Worm (Caenorhabditis elegans) whole organism, L4 larva: ENCODE data around the gene ZK662.6.

Experiments
- F26F4.8 ChIP-seq: fragments of 200-800 bp; sonication (Bioruptor generic); conservative IDR thresholded peaks from 2 replicates; pipeline ENCODE4 v1.3.6; 2022; ENCODE audit warnings: missing genetic modification characterization, missing compliant biosample characterization
- F44E2.7 ChIP-seq: fragments of 200-800 bp; sonication (Bioruptor generic); IDR thresholded peaks from 2 replicates; pipeline ENCODE4 v2.1.2; 2022; ENCODE audit warnings: missing genetic modification characterization, missing compliant biosample characterization
- F49E8.2 ChIP-seq: sonication (generic microtip); optimal IDR thresholded peaks from 2 replicates; lab custom pipeline; 2016; ENCODE audit warnings: missing compliant biosample characterization, mild to moderate bottlenecking, missing genetic modification characterization, borderline replicate concordance
- R02D3.7 ChIP-seq: fragments of 150-350 bp; sonication (generic microtip); optimal IDR thresholded peaks from 3 replicates; lab custom pipeline; 2014; ENCODE audit warnings: missing biosample characterization, missing genetic modification characterization
- T26A8.4 ChIP-seq: fragments of 200-800 bp; sonication (Bioruptor generic); IDR thresholded peaks from 2 replicates; pipeline ENCODE4 v1.3.6; 2022; ENCODE audit warnings: missing genetic modification characterization, missing compliant biosample characterization
- Y75B8A.6 ChIP-seq: fragments of 200-800 bp; sonication (Bioruptor generic); IDR thresholded peaks from 2 replicates; pipeline ENCODE4 v1.3.6; 2022; ENCODE audit warnings: missing genetic modification reagents, missing genetic modification characterization, missing compliant biosample characterization
- ZK337.2 ChIP-seq: fragments of 200-800 bp; sonication (Bioruptor generic); IDR thresholded peaks from 2 replicates; pipeline ENCODE4 v1.3.6; 2022; ENCODE audit warnings: missing genetic modification reagents, missing genetic modification characterization, missing compliant biosample characterization
- ZK546.5 ChIP-seq, 2 experiments: sonication (generic microtip); optimal IDR thresholded peaks; 2 replicates each; lab custom pipeline; 2017; ENCODE audit warnings: missing biosample characterization in 2 of 2, missing genetic modification characterization in 2 of 2
- aha-1 ChIP-seq: fragments of 150-350 bp; peaks from one replicate; lab custom pipeline; 2014; ENCODE audit warnings: missing biosample characterization, missing genetic modification characterization
- ama-1 ChIP-seq: fragments of 150-350 bp; optimal IDR thresholded peaks from 2 replicates; lab custom pipeline; 2014; ENCODE audit warnings: inconsistent platforms, mixed read lengths
- attf-4 ChIP-seq: sonication (generic microtip); optimal IDR thresholded peaks from 3 replicates; lab custom pipeline; 2017; ENCODE audit warnings: missing biosample characterization, missing genetic modification characterization
- ceh-20 ChIP-seq: fragments of 200-800 bp; sonication (Bioruptor generic); IDR thresholded peaks from 2 replicates; pipeline ENCODE4 v1.3.6; 2022; ENCODE audit warnings: missing genetic modification reagents, missing genetic modification characterization, missing compliant biosample characterization
- ceh-28 ChIP-seq: fragments of 150-350 bp; optimal IDR thresholded peaks from 2 replicates; lab custom pipeline; 2014; ENCODE audit warnings: missing biosample characterization, missing genetic modification reagents, missing genetic modification characterization
- ceh-32 ChIP-seq: sonication (generic microtip); optimal IDR thresholded peaks from 2 replicates; lab custom pipeline; 2016; ENCODE audit warnings: mild to moderate bottlenecking, missing genetic modification characterization, missing compliant biosample characterization; ENCODE audit not compliant: poor library complexity
- ceh-44 ChIP-seq: fragments of 200-800 bp; sonication (Bioruptor generic); IDR thresholded peaks from 2 replicates; pipeline ENCODE4 v1.3.6; 2022; ENCODE audit warnings: missing genetic modification reagents, missing genetic modification characterization, missing compliant biosample characterization
- ceh-82 ChIP-seq: sonication (generic microtip); optimal IDR thresholded peaks from 2 replicates; lab custom pipeline; 2017; ENCODE audit warnings: missing biosample characterization, missing genetic modification characterization
- daf-8 ChIP-seq: fragments of 200-800 bp; sonication (Bioruptor generic); IDR thresholded peaks from 2 replicates; pipeline ENCODE4 v1.3.6; 2022; ENCODE audit warnings: missing genetic modification characterization, missing compliant biosample characterization
- dmd-8 ChIP-seq: fragments of 200-800 bp; sonication (Bioruptor generic); IDR thresholded peaks from 2 replicates; pipeline ENCODE4 v1.3.6; 2022; ENCODE audit warnings: missing genetic modification characterization, missing compliant biosample characterization
- dpl-1 ChIP-seq: fragments of 150-350 bp; optimal IDR thresholded peaks from 2 replicates; lab custom pipeline; 2014; ENCODE audit warnings: missing biosample characterization, missing genetic modification reagents, missing genetic modification characterization
- duxl-1 ChIP-seq: sonication (generic microtip); optimal IDR thresholded peaks from 2 replicates; lab custom pipeline; 2016; ENCODE audit warnings: mild to moderate bottlenecking, missing genetic modification characterization, moderate library complexity, missing compliant biosample characterization; ENCODE audit not compliant: poor library complexity
- egl-43 ChIP-seq: fragments of 200-800 bp; sonication (Bioruptor generic); IDR thresholded peaks from 2 replicates; pipeline ENCODE4 v1.3.6; 2022; ENCODE audit warnings: missing genetic modification reagents, missing genetic modification characterization, missing compliant biosample characterization
- fkh-10 ChIP-seq: fragments of 150-350 bp; optimal IDR thresholded peaks from 2 replicates; lab custom pipeline; 2014; ENCODE audit warnings: missing biosample characterization, missing genetic modification reagents, missing genetic modification characterization
- gei-8 ChIP-seq: fragments of 200-800 bp; sonication (Bioruptor generic); optimal IDR thresholded peaks from 2 replicates; lab custom pipeline; 2018; ENCODE audit warnings: mild to moderate bottlenecking, missing genetic modification characterization, missing compliant biosample characterization
- jun-1 ChIP-seq: fragments of 150-350 bp; optimal IDR thresholded peaks from 2 replicates; lab custom pipeline; 2014; ENCODE audit warnings: missing biosample characterization, missing genetic modification reagents, missing genetic modification characterization
- lir-3 ChIP-seq: sonication (generic microtip); optimal IDR thresholded peaks from 2 replicates; lab custom pipeline; 2016; ENCODE audit warnings: mild to moderate bottlenecking, missing genetic modification characterization, missing compliant biosample characterization
- lsy-2 ChIP-seq, 2 experiments: fragments of 150-350 bp in 1 of 2; sonication (generic microtip) in 1 of 2; optimal IDR thresholded peaks; 2 replicates each; lab custom pipeline; 2014 to 2017; ENCODE audit warnings: missing biosample characterization in 2 of 2, missing genetic modification characterization in 2 of 2
- madf-5 ChIP-seq, 2 experiments: fragments of 200-800 bp; sonication (Bioruptor generic); IDR thresholded peaks; 2 replicates each; pipeline ENCODE4 v1.3.6; 2022; ENCODE audit warnings: missing compliant biosample characterization in 2 of 2, missing genetic modification characterization in 2 of 2
- madf-9 ChIP-seq: fragments of 200-800 bp; sonication (Bioruptor generic); conservative IDR thresholded peaks from 2 replicates; pipeline ENCODE4 v1.3.6; 2022; ENCODE audit warnings: missing genetic modification reagents, missing genetic modification characterization, missing compliant biosample characterization
- mdt-29 ChIP-seq: fragments of 200-800 bp; sonication (Bioruptor generic); IDR thresholded peaks from 2 replicates; pipeline ENCODE4 v1.3.6; 2022; ENCODE audit warnings: missing genetic modification reagents, missing genetic modification characterization, missing compliant biosample characterization
- mes-2 ChIP-seq: sonication (generic microtip); optimal IDR thresholded peaks from 2 replicates; lab custom pipeline; 2016; ENCODE audit warnings: missing genotype, mild to moderate bottlenecking, missing genetic modification characterization, missing compliant biosample characterization; ENCODE audit not compliant: poor library complexity, severe bottlenecking
- mxl-3 ChIP-seq: fragments of 200-800 bp; sonication (Bioruptor generic); optimal IDR thresholded peaks from 2 replicates; lab custom pipeline; 2018; ENCODE audit warnings: mild to moderate bottlenecking, missing genetic modification characterization, missing compliant biosample characterization
- nhr-10 ChIP-seq: fragments of 150-350 bp; optimal IDR thresholded peaks from 2 replicates; lab custom pipeline; 2014; ENCODE audit warnings: missing biosample characterization, missing genetic modification characterization
- nhr-11 ChIP-seq: fragments of 150-350 bp; optimal IDR thresholded peaks from 2 replicates; lab custom pipeline; 2014; ENCODE audit warnings: missing biosample characterization, missing genetic modification characterization
- nhr-111 ChIP-seq: fragments of 200-800 bp; sonication (Bioruptor generic); optimal IDR thresholded peaks from 2 replicates; lab custom pipeline; 2018; ENCODE audit warnings: mild to moderate bottlenecking, missing genetic modification characterization, missing compliant biosample characterization
- nhr-237 ChIP-seq: sonication (generic microtip); optimal IDR thresholded peaks from 2 replicates; lab custom pipeline; 2017; ENCODE audit warnings: missing biosample characterization, missing genetic modification characterization
- nhr-28 ChIP-seq: fragments of 150-350 bp; optimal IDR thresholded peaks from 2 replicates; lab custom pipeline; 2014; ENCODE audit warnings: missing biosample characterization, missing genetic modification characterization
- nhr-6 ChIP-seq: fragments of 150-350 bp; optimal IDR thresholded peaks from 2 replicates; lab custom pipeline; 2014; ENCODE audit warnings: missing biosample characterization, missing genetic modification characterization
- nhr-76 ChIP-seq: fragments of 150-350 bp; optimal IDR thresholded peaks from 2 replicates; lab custom pipeline; 2014; ENCODE audit warnings: missing biosample characterization, missing genetic modification characterization
- nhr-77 ChIP-seq: fragments of 150-350 bp; optimal IDR thresholded peaks from 2 replicates; lab custom pipeline; 2014; ENCODE audit warnings: missing biosample characterization, missing genetic modification characterization
- php-3 ChIP-seq: fragments of 200-800 bp; sonication (Bioruptor generic); IDR thresholded peaks from 2 replicates; pipeline ENCODE4 v1.3.6; 2022; ENCODE audit warnings: missing genetic modification reagents, missing genetic modification characterization, missing compliant biosample characterization
- pqm-1 ChIP-seq: sonication (generic microtip); optimal IDR thresholded peaks from 2 replicates; lab custom pipeline; 2017; ENCODE audit warnings: missing biosample characterization, missing genetic modification characterization
- saeg-2 ChIP-seq: fragments of 200-800 bp; sonication (Bioruptor generic); IDR thresholded peaks from 2 replicates; pipeline ENCODE4 v1.3.6; 2022; ENCODE audit warnings: missing genetic modification reagents, missing genetic modification characterization, missing compliant biosample characterization
- skn-1 ChIP-seq: fragments of 150-350 bp; optimal IDR thresholded peaks from 2 replicates; lab custom pipeline; 2014; ENCODE audit warnings: missing biosample characterization, missing genetic modification characterization
- snpc-1.2 ChIP-seq: fragments of 200-800 bp; sonication (Bioruptor generic); IDR thresholded peaks from 2 replicates; pipeline ENCODE4 v1.3.6; 2022; ENCODE audit warnings: missing genetic modification reagents, missing genetic modification characterization, missing compliant biosample characterization
- snpc-4 ChIP-seq: fragments of 150-350 bp; optimal IDR thresholded peaks from 2 replicates; lab custom pipeline; 2014; ENCODE audit warnings: missing biosample characterization, missing genetic modification characterization
- spr-3 ChIP-seq: fragments of 200-800 bp; sonication (Bioruptor generic); optimal IDR thresholded peaks from 2 replicates; lab custom pipeline; 2018; ENCODE audit warnings: mild to moderate bottlenecking, missing genetic modification characterization, missing compliant biosample characterization
- tag-97 ChIP-seq: fragments of 200-800 bp; sonication (Bioruptor generic); IDR thresholded peaks from 2 replicates; pipeline ENCODE4 v1.3.6; 2022; ENCODE audit warnings: missing genetic modification characterization, missing compliant biosample characterization
- tra-1 ChIP-seq: fragments of 200-800 bp; sonication (Bioruptor generic); IDR thresholded peaks from 2 replicates; pipeline ENCODE4 v1.3.6; 2022; ENCODE audit warnings: missing genetic modification reagents, missing genetic modification characterization, missing compliant biosample characterization
- unc-62 ChIP-seq, 3 experiments: fragments of 150-350 bp in 1 of 3; sonication (generic microtip); optimal IDR thresholded peaks in 2 of 3; peaks in 1 of 3; 1 replicate in 1 of 3; 2 replicates in 2 of 3; lab custom pipeline; 2014 to 2017; ENCODE audit warnings: missing biosample characterization in 3 of 3, missing genetic modification characterization in 3 of 3, missing genetic modification reagents in 3 of 3, missing genotype in 1 of 3
- vab-7 ChIP-seq: fragments of 200-800 bp; sonication (Bioruptor generic); IDR thresholded peaks from 2 replicates; pipeline ENCODE4 v1.3.6; 2022; ENCODE audit warnings: missing genetic modification reagents, missing genetic modification characterization, missing compliant biosample characterization
- zfp-3 ChIP-seq: fragments of 200-800 bp; sonication (Bioruptor generic); conservative IDR thresholded peaks from 2 replicates; pipeline ENCODE4 v1.3.6; 2022; ENCODE audit warnings: missing genetic modification reagents, missing genetic modification characterization, missing compliant biosample characterization
- zip-11 ChIP-seq: fragments of 200-800 bp; sonication (Bioruptor generic); IDR thresholded peaks from 2 replicates; pipeline ENCODE4 v1.3.6; 2022; ENCODE audit warnings: missing genetic modification characterization, missing compliant biosample characterization

Gene ZK662.6

DNA sequence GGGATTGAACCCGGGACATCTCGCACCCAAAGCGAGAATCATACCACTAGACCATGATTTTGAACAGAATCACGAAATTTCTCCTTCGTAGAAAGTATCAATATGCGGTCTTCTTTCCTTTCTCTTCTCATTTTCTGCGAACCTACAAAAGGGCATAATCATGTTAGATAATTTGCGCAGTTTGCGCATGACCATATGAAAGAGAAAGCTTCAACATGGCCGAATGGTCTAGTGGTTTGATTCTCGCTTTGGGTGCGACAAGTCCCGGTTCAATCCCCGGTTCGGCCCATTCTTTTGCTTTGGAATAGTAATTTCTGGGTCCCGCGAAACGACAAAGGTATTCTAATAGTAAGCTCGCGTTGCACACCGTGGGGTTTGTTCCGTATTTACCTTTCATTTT, 29.4 kb downstream of the ZK662.6 start (continued):
- no peak for TF ChIP-seq Y75B8A.6 (GFP tag; lab: Robert Waterston, UW)
- no peak for TF ChIP-seq attf-4 (tag; lab: Kevin White, UChicago)
- no peak for TF ChIP-seq ZK337.2 (GFP tag; lab: Robert Waterston, UW)
- peak; percentile 70 for TF ChIP-seq dmd-8 (GFP tag; lab: Robert Waterston, UW)
- TF ChIP-seq lir-3 (tag; lab: Kevin White, UChicago), result peak; percentile 15
- no peak for TF ChIP-seq ceh-28 (tag; lab: Kevin White, UChicago)
- 0 out of 2 replicates have a peak, but pooled peaks have one; percentile 5 for TF ChIP-seq snpc-1.2 (GFP tag; lab: Robert Waterston, UW)
- no peak for TF ChIP-seq saeg-2 (GFP tag; lab: Robert Waterston, UW)
- TF ChIP-seq gei-8 (GFP tag; lab: Kevin White, UChicago), result no peak
- no peak for TF ChIP-seq snpc-4
- no peak for TF ChIP-seq mxl-3 (GFP tag; lab: Kevin White, UChicago)
- TF ChIP-seq nhr-76 (tag; lab: Kevin White, UChicago), result no peak
- no peak for TF ChIP-seq ceh-44 (GFP tag; lab: Robert Waterston, UW)
- no peak for TF ChIP-seq nhr-6
- no peak for TF ChIP-seq fkh-10
- peak; percentile 81 for TF ChIP-seq egl-43 (GFP tag; lab: Robert Waterston, UW)
- TF ChIP-seq ceh-20 (GFP tag; lab: Robert Waterston, UW), result peak; percentile 7; the same call in 1 of the 2 replicates
- TF ChIP-seq mes-2 (tag; lab: Kevin White, UChicago), result no peak
- no peak for TF ChIP-seq nhr-237
- TF ChIP-seq dpl-1, result no peak
- no peak; the same call in 1 of the 2 replicates for TF ChIP-seq F26F4.8 (GFP tag; lab: Robert Waterston, UW)
- 0 out of 4 replicates have a peak, but pooled peaks of 1 of the 2 experiments have one; percentile 17 for TF ChIP-seq madf-5 (GFP tag; IDR thresholded peaks at IDR 0.05; lab: Robert Waterston, UW)
- TF ChIP-seq tag-97 (GFP tag; lab: Robert Waterston, UW), result no peak
- TF ChIP-seq F44E2.7 (GFP tag; lab: Robert Waterston, UW), result 0 out of 2 replicates have a peak, but pooled peaks have one; percentile 39
- TF ChIP-seq daf-8, result no peak
- no peak for TF ChIP-seq spr-3 (GFP tag; lab: Kevin White, UChicago)
- no peak for TF ChIP-seq nhr-10 (tag; lab: Kevin White, UChicago)
- TF ChIP-seq vab-7 (GFP tag; lab: Robert Waterston, UW), result peak; percentile 56; the same call in 1 of the 2 replicates
- no peak for TF ChIP-seq unc-62 (GFP tag; optimal IDR thresholded peaks at IDR 0.05 in 1 of 2; lab: Kevin White, UChicago)
- TF ChIP-seq unc-62 (tag; optimal IDR thresholded peaks at IDR 0.05; lab: Kevin White, UChicago), result no peak
- no peak for TF ChIP-seq R02D3.7 (tag; lab: Kevin White, UChicago)
- TF ChIP-seq nhr-77 (tag; lab: Kevin White, UChicago), result no peak
- peak; percentile 56 for TF ChIP-seq tra-1
- TF ChIP-seq skn-1, result no peak
- TF ChIP-seq ceh-32, result no peak
- no peak for TF ChIP-seq zfp-3 (GFP tag; lab: Robert Waterston, UW)
- TF ChIP-seq nhr-28 (tag; lab: Kevin White, UChicago), result no peak
- no peak for TF ChIP-seq lsy-2 (tag; optimal IDR thresholded peaks at IDR 0.05; lab: Kevin White, UChicago)
- no peak for TF ChIP-seq nhr-111
- TF ChIP-seq nhr-11, result no peak
- no peak for TF ChIP-seq mdt-29 (GFP tag; lab: Robert Waterston, UW)
- TF ChIP-seq zip-11 (GFP tag; lab: Robert Waterston, UW), result 0 out of 2 replicates have a peak, but pooled peaks have one; percentile 10
- peak; percentile 81 for TF ChIP-seq T26A8.4 (GFP tag; lab: Robert Waterston, UW)
- TF ChIP-seq madf-9, result no peak
- no peak for TF ChIP-seq aha-1 (tag; lab: Kevin White, UChicago)
- TF ChIP-seq duxl-1 (tag; lab: Kevin White, UChicago), result no peak
- TF ChIP-seq jun-1 (tag; lab: Kevin White, UChicago), result no peak
- TF ChIP-seq pqm-1 (tag; lab: Kevin White, UChicago), result no peak
- TF ChIP-seq ama-1 (lab: Kevin White, UChicago), result no peak
- 0 out of 2 replicates have a peak, but pooled peaks have one; percentile 20 for TF ChIP-seq php-3 (GFP tag; lab: Robert Waterston, UW)
- no peak for TF ChIP-seq ZK546.5 (tag; optimal IDR thresholded peaks at IDR 0.05; lab: Kevin White, UChicago)
- TF ChIP-seq F49E8.2 (tag; lab: Kevin White, UChicago), result no peak
- no peak for TF ChIP-seq ceh-82
